Fruit fly (Drosophila melanogaster) Kc167 (cell line): Measurements from ENCODE around the gene bai.

Experiments
- Myc ChIP-seq: fragments of >200 bp; optimal IDR thresholded peaks from 2 replicates; lab custom pipeline; 2017; ENCODE audit warnings: missing external identifiers
- Sin3A ChIP-seq: fragments of >200 bp; optimal IDR thresholded peaks from 2 replicates; lab custom pipeline; 2018; ENCODE audit warnings: missing external identifiers
- h ChIP-seq: fragments of >200 bp; optimal IDR thresholded peaks from 3 replicates; lab custom pipeline; 2018; ENCODE audit warnings: missing external identifiers
- insv ChIP-seq: fragments of >200 bp; optimal IDR thresholded peaks from 3 replicates; lab custom pipeline; 2018; ENCODE audit warnings: missing external identifiers
- psq ChIP-seq: fragments of >200 bp; optimal IDR thresholded peaks from 2 replicates; lab custom pipeline; 2017; ENCODE audit warnings: missing external identifiers
- ttk ChIP-seq: sonication (Bioruptor generic); optimal IDR thresholded peaks from 2 replicates; lab custom pipeline; 2017; ENCODE audit warnings: missing external identifiers

The bai gene

DNA sequence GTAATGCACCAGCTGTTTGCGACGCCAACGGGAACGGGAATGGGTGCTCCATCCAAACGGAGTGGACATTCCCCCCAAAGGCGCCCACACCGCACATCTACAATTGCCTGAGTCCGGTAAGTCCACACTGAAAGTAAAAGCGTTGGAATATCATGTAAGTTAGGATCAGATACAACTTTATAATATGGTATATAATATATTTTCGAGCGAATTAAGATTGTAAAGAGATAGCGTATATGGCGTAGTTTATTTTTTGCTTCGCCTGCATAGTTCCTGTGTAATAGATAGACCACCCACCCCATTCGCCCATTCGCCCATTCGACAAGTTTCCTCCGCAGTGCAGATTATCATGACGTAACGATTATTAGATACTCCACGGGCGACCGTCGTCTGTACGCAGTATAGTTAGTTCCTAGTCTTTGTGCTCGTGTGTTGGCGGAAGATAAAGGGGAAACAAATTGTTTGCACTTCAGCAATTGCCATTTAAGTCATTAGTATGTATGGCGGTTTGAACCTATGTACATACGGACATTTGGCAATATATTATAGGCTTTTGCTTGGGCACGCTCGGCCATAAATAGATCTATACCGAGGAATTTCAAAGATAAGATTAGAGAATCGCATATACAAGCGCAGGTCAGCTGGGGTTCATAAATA lies 12.4 kb downstream of the bai start:
- no peak for TF ChIP-seq Sin3A (lab: Kevin White, UChicago)
- no peak for TF ChIP-seq psq (lab: Kevin White, UChicago)
- no peak for TF ChIP-seq h (lab: Kevin White, UChicago)
- TF ChIP-seq ttk (lab: Kevin White, UChicago) = no peak
- no peak for TF ChIP-seq insv (lab: Kevin White, UChicago)
- TF ChIP-seq Myc = no peak

DNA sequence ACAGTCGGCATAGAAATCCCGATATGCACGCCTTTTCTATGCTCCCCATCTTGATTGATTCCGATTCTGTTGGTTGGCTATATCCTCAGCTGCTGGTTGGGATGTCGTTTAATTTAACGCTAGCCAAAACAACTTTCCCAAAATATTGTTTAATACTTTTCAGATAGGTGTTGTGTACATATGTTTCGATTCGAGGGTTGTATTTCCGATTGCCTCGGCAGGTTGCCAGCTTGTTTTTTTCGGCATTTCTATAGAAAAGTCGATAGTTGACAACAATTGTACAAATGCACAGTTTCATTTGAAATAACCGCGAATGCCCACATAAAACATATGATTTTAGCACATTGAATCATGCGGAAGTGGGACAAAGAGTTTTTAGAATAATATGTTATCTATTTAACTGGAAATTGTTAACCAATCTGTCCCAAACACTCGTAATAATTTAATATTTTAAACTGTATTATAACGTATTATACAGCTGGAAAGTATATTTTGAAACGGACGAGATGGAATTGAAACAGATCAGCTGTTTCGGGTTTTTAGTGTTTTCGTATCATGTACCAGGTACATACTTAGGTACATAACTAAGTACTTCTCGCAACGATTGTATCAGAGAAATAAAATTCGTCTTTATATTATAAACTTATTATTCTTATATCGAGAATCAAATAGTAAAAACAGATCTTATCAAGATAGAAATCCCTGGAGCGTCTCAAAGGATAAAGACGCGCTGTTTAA lies 15.4 kb downstream of the bai start, which contains the start of gene CG31109:
TSS of gene CG31109 (minus strand) at position 203 of the 738 bp plus-strand sequence.
- TF ChIP-seq insv (lab: Kevin White, UChicago) = no peak
- no peak for TF ChIP-seq psq (lab: Kevin White, UChicago)
- no peak for TF ChIP-seq Sin3A (lab: Kevin White, UChicago)
- no peak for TF ChIP-seq ttk (lab: Kevin White, UChicago)

DNA sequence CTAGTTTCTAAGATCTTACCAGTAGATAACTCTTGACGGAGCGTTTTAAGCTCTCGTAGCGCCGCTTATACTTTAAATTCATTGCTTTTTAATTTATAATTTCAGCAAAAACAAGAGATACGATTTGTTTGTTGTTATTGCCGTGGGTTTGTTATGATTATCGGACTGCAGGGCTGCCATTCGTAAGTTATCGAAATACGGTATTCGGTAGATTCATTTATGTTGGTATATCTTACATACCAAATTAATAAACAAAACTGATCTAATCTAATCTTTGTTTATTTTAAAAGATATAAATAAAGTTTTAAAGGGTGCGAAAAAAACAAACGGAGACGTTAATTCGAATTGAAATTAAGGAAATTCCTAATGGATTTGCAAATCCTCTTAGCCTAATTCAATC lies 16.8 kb downstream of the bai start, which contains the start of the genes CG31111 and stac:
TSS of gene CG31111 (minus strand) at position 162 of the 400 bp plus-strand sequence.
TSS of gene stac (plus strand) at position 271 of the 400 bp plus-strand sequence.
- TF ChIP-seq insv (lab: Kevin White, UChicago) (no peak), h (lab: Kevin White, UChicago) (no peak), Myc (no peak), Sin3A (lab: Kevin White, UChicago) (no peak), psq (lab: Kevin White, UChicago) (no peak), ttk (lab: Kevin White, UChicago) (no peak)

DNA sequence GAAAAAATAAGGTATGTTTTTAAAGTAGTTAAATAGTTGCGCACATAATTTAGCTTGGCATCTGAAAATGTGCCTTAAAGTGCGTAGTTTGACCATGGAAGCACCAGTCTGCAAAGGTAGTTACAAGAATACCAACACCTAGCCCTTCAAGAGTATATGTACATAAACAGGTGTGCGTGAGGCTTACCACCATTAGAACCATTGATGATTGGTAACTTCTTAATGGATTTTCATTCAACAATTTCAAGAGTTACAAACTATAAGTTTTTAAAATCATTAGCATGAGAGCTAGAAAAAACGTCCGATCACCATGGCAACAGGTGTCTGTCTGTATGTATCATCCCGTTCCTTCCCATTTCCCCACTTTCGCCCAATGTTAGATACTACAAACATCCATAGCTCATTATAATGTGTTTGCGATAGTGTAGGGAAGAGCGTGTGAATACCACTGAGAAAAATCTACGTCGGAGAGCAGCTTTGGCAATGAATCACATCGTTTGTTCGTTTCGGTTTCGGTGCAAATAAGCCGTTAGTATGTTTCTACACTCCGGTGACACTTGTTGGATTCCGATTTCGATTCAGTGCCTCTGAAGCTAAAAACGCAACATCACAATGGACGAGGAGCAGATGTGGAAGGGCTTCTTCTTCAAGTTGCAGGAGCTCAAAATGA lies 17.4 kb downstream of the bai start:
- TF ChIP-seq ttk (lab: Kevin White, UChicago) (no peak), h (lab: Kevin White, UChicago) (no peak), Sin3A (lab: Kevin White, UChicago) (no peak), insv (lab: Kevin White, UChicago) (no peak), Myc (no peak), psq (lab: Kevin White, UChicago) (no peak)

dm6 chr3R:25060462-25060861 lies 21.3 kb downstream of the bai start:
- TF ChIP-seq psq (lab: Kevin White, UChicago) (no peak), h (lab: Kevin White, UChicago) (no peak), insv (lab: Kevin White, UChicago) (no peak), Sin3A (lab: Kevin White, UChicago) (no peak), Myc (no peak), ttk (lab: Kevin White, UChicago) (no peak)

DNA sequence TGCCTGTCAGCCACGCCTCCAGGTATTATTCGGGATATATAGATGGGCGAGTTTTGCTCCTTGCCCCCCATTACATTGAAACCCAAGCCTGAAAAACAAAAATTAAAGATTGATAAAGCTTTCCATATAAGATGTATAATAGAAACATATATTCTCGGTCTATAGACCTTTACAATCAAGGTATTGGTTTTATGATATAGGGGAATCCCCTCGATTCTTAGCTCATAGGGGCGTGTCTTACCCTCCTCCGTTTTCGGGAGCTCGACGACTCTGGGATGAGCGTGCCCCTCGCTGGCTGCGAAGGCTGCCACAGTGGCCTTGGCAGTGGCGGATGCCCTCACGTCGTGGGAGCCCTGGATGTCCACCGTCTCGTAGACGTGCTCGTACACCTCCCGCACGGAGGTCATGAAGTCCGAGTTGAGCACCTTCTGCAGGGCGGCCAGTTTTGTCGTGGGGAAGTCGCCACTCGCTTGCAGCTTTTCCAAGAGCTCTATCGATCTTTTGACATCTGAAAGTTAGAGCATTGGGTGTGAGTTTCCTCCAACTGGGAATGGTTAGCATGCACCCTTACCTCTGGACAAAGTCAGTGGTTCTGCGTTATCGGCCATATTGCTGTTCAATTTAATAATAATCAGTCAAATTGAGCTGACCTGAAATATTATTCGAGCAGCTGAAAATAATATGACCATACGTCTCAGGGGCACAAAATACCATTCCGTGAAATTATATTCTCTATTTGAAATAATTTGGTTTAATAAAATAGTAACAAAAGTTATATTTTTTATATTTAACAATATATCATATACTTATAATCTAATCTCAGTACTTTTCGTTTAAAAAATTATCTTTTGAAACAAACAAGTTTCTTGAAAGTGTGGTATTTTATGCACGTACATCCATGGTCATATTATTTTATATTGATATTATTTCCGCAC lies 26.0 kb downstream of the bai start, which contains the start of the genes veli and PQBP1:
TSS of gene veli (minus strand) at position 685 of the 935 bp plus-strand sequence.
TSS of gene PQBP1 (plus strand) at position 885 of the 935 bp plus-strand sequence.
- no peak for TF ChIP-seq insv (lab: Kevin White, UChicago)
- no peak for TF ChIP-seq ttk (lab: Kevin White, UChicago)
- no peak for TF ChIP-seq Sin3A (lab: Kevin White, UChicago)
- no peak for TF ChIP-seq Myc
- no peak for TF ChIP-seq psq (lab: Kevin White, UChicago)
- no peak for TF ChIP-seq h (lab: Kevin White, UChicago)

- TF ChIP-seq insv (lab: Kevin White, UChicago) (no peak), Sin3A (lab: Kevin White, UChicago) (no peak), psq (lab: Kevin White, UChicago) (no peak), ttk (lab: Kevin White, UChicago) (no peak), Myc (no peak), h (lab: Kevin White, UChicago) (no peak)
Measured at dm6 chr3R:25066856-25067255, 27.7 kb downstream of the bai start.

dm6 chr3R:25069569-25069968 lies 30.4 kb downstream of the bai start, which contains the start of the genes Stt3B and CG11839:
Stt3B (minus strand) TSS chr3R:25069637.
CG11839 (plus strand) TSS chr3R:25069927.
- TF ChIP-seq psq (lab: Kevin White, UChicago) = no peak
- TF ChIP-seq insv (lab: Kevin White, UChicago) = no peak
- TF ChIP-seq Sin3A (lab: Kevin White, UChicago) = no peak
- TF ChIP-seq Myc = no peak
- no peak for TF ChIP-seq ttk (lab: Kevin White, UChicago)
- TF ChIP-seq h (lab: Kevin White, UChicago) = no peak

DNA sequence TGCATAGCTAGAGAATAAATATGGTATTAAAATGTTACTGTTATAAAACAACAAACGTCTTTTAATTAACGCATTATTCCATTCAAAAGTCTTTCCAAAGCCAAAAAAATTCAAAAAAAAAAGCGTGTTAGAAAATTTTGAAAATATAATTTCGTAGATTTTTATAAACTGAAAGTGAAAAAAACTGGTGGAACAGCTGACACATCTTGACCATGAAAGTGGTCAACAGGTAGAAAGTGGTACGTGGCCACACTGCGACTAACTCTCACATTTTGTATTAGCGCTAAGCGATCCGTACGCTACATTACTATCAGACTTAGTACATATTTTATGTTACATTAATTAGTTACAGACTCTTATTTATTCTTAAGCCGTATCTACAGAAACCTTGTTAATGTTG lies 31.7 kb downstream of the bai start, which contains the start of gene CG11836:
TSS of gene CG11836 (plus strand) at position 256 of the 400 bp plus-strand sequence.
- TF ChIP-seq ttk (lab: Kevin White, UChicago) = no peak

DNA sequence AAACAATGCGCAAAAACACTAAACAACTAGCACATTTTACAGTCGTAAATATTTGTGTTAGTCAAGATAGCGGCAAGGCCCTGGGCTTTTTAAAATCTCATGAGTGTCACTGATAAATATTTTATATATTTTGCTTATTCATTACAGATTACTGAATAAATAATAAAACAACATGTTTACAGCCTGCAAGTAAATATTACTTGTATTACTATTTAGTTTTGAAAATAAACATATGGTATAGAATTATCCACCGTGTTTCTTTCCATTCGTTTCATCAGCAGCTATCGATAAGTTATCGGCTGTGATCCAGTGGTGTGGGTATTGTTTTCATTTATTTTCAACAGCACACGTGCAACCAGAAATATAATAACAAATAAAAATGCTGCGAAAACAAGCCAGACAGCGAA lies 35.4 kb downstream of the bai start, which contains the start of the genes shams and CG11920:
TSS of gene shams (minus strand) at position 50 of the 407 bp plus-strand sequence.
TSS of gene CG11920 (plus strand) at position 320 of the 407 bp plus-strand sequence.
- TF ChIP-seq Myc (no peak), h (lab: Kevin White, UChicago) (no peak), insv (lab: Kevin White, UChicago) (no peak), Sin3A (lab: Kevin White, UChicago) (no peak), psq (lab: Kevin White, UChicago) (no peak), ttk (lab: Kevin White, UChicago) (no peak)
